Fruit fly (Drosophila melanogaster): ENCODE data around the gene SerRS-m.

DNA sequence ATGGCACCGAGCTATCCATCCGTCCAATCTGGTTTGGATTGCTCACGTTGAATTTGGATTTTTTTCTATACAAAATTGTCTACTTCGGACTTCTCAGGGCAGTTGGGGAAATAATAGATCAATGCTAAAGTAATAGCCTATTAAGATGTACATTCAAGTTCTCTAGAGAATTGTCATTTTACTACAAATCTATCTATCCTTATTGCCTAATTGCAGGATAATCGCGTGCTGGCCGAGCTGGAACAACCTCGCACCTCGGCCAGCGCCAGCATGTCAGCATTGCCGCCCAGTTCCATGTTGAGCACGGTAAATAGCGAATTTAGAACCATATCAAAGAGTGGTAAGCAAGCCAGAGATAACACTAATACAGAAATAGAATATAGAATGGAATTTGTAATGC is 42.4 kb downstream of the SerRS-m start, which contains the start of gene h-cup:
- TF ChIP-seq usp (GFP tag; optimal IDR thresholded peaks at IDR 0.05) (no peak), CG8478 (optimal IDR thresholded peaks at IDR 0.05) (no peak), psq (optimal IDR thresholded peaks at IDR 0.05) (no peak)

All from whole organism.